Worm (Caenorhabditis elegans): ENCODE measurements around the gene zip-3.

DNA sequence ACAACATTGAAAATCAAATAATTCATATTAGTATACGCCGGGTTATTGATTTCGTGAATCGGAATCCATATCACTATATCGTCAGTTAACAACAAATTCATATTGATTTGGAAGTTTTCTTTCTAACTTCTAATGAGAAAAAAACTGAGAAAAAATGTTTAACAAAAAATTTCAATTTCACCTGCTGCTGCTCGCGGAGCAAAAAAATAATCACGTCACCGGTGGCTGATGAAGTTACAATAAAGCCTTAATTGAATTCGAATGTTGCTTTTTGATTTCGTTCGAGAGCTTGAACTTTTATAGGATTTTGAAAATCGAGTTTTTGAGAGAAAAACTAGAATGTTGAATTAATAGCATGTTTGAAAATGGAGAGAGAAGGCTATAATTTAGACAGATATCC lies 11.7 kb upstream of the zip-3 start, which contains the start of gene sre-43:
- no peak for TF ChIP-seq mec-3 (tag; optimal IDR thresholded peaks at IDR 0.05; ENCODE audit: borderline replicate concordance)
- no peak for TF ChIP-seq gmeb-2 (tag; optimal IDR thresholded peaks at IDR 0.05)
- no peak for TF ChIP-seq unc-42 (tag; optimal IDR thresholded peaks at IDR 0.05)
- TF ChIP-seq syd-9 (tag; optimal IDR thresholded peaks at IDR 0.05) = no peak
- TF ChIP-seq pha-2 (tag; optimal IDR thresholded peaks at IDR 0.05) = no peak
- TF ChIP-seq F13H6.1 (tag; optimal IDR thresholded peaks at IDR 0.05) = no peak

Measured in whole organism, late embryonic.